Fruit fly (Drosophila melanogaster) whole organism, embryonic: ENCODE results near the gene CG12123.
A peak's percentile ranks its signal among the peaks of the same experiment; 100 is the strongest.

ENCODE experiments used
- Bgb ChIP-seq: fragments of 200-800 bp; sonication (Bioruptor generic); IDR thresholded peaks from 2 replicates; pipeline ENCODE4 v1.3.6; 2022; ENCODE audit warnings: missing biosample characterization, missing genetic modification characterization; ENCODE audit not compliant: partially characterized antibody
- CG10321 ChIP-seq: fragments of 200-800 bp; sonication (Bioruptor generic); IDR thresholded peaks from 2 replicates; pipeline ENCODE4 v1.3.6; 2022; ENCODE audit warnings: missing biosample characterization, missing genetic modification characterization
- CG10979 ChIP-seq: fragments of 200-800 bp; sonication (Bioruptor generic); optimal IDR thresholded peaks from 2 replicates; lab custom pipeline; 2018; ENCODE audit warnings: missing biosample characterization, mild to moderate bottlenecking, missing genetic modification characterization, moderate library complexity
- CG11398 ChIP-seq: fragments of 200-800 bp; sonication (Bioruptor generic); optimal IDR thresholded peaks from 2 replicates; lab custom pipeline; 2016; ENCODE audit warnings: missing biosample characterization, missing genetic modification characterization
- CG11456 ChIP-seq: fragments of 200-800 bp; sonication (Bioruptor generic); IDR thresholded peaks from 3 replicates; pipeline ENCODE4 v1.3.6; 2022; ENCODE audit warnings: missing biosample characterization, missing genetic modification characterization
- CG12071 ChIP-seq: fragments of 200-800 bp; sonication (Bioruptor generic); optimal IDR thresholded peaks from 3 replicates; lab custom pipeline; 2018; ENCODE audit warnings: missing biosample characterization, mild to moderate bottlenecking, missing genetic modification characterization
- CG15269 ChIP-seq: fragments of 200-800 bp; sonication (Bioruptor generic); optimal IDR thresholded peaks from 2 replicates; lab custom pipeline; 2018; ENCODE audit warnings: missing biosample characterization, mild to moderate bottlenecking, missing genetic modification characterization, moderate library complexity
- CG17829 ChIP-seq: fragments of 200-800 bp; optimal IDR thresholded peaks from 2 replicates; lab custom pipeline; 2019; ENCODE audit warnings: missing biosample characterization, mild to moderate bottlenecking, missing genetic modification characterization, moderate library complexity
- CG17912 ChIP-seq: fragments of 200-800 bp; sonication (Bioruptor generic); optimal IDR thresholded peaks from 2 replicates; lab custom pipeline; 2018; ENCODE audit warnings: missing biosample characterization, mild to moderate bottlenecking, missing genetic modification characterization
- CG1792 ChIP-seq: fragments of 200-800 bp; sonication (Bioruptor generic); optimal IDR thresholded peaks from 2 replicates; lab custom pipeline; 2016; ENCODE audit warnings: missing biosample characterization, missing genetic modification characterization
- CG4404 ChIP-seq: fragments of 200-800 bp; sonication (Bioruptor generic); IDR thresholded peaks from 2 replicates; pipeline ENCODE4 v1.3.6; 2022; ENCODE audit warnings: missing biosample characterization, missing genetic modification characterization
- CG8359 ChIP-seq: fragments of 200-800 bp; sonication (Bioruptor generic); optimal IDR thresholded peaks from 2 replicates; lab custom pipeline; 2017; ENCODE audit warnings: missing biosample characterization, mild to moderate bottlenecking, missing genetic modification characterization, borderline replicate concordance
- CG9932 ChIP-seq: fragments of 200-800 bp; sonication (Bioruptor generic); IDR thresholded peaks from 2 replicates; pipeline ENCODE4 v1.3.6; 2022; ENCODE audit warnings: missing biosample characterization, missing genetic modification characterization
- CrebB ChIP-seq: fragments of 200-800 bp; sonication (Bioruptor generic); optimal IDR thresholded peaks from 3 replicates; lab custom pipeline; 2018; ENCODE audit warnings: missing biosample characterization, mild to moderate bottlenecking, missing genetic modification characterization
- Deaf1 ChIP-seq: fragments of 200-800 bp; optimal IDR thresholded peaks from 3 replicates; lab custom pipeline; 2019; ENCODE audit warnings: missing biosample characterization, mild to moderate bottlenecking, missing genetic modification characterization, moderate library complexity
- Dek ChIP-seq: fragments of 200-800 bp; sonication (Bioruptor generic); optimal IDR thresholded peaks from 3 replicates; lab custom pipeline; 2019; ENCODE audit warnings: missing biosample characterization, mild to moderate bottlenecking, missing genetic modification characterization, moderate library complexity
- Doc2 ChIP-seq: fragments of 200-800 bp; sonication (Bioruptor generic); IDR thresholded peaks from 2 replicates; pipeline ENCODE4 v1.3.6; 2022; ENCODE audit warnings: missing biosample characterization, missing genetic modification characterization
- HLH4C ChIP-seq: fragments of 200-800 bp; sonication (Bioruptor generic); IDR thresholded peaks from 3 replicates; pipeline ENCODE4 v1.3.6; 2022; ENCODE audit warnings: missing biosample characterization, missing genetic modification characterization; ENCODE audit not compliant: partially characterized antibody
- Hr39 ChIP-seq: fragments of >200 bp; optimal IDR thresholded peaks from 2 replicates; lab custom pipeline; 2017
- Jarid2 ChIP-seq: fragments of 200-800 bp; sonication (Bioruptor generic); optimal IDR thresholded peaks from 3 replicates; lab custom pipeline; 2017; ENCODE audit warnings: mild to moderate bottlenecking, missing biosample characterization, missing genetic modification reagents, missing genetic modification characterization
- MTF-1 ChIP-seq: fragments of 200-800 bp; sonication (Bioruptor generic); optimal IDR thresholded peaks from 2 replicates; lab custom pipeline; 2018; ENCODE audit warnings: missing biosample characterization, mild to moderate bottlenecking, missing genetic modification characterization, borderline replicate concordance
- NC2α ChIP-seq: fragments of 200-800 bp; sonication (Bioruptor generic); optimal IDR thresholded peaks from 2 replicates; lab custom pipeline; 2016; ENCODE audit warnings: missing biosample characterization, missing genetic modification characterization
- Nf-YA ChIP-seq: fragments of 200-800 bp; sonication (Bioruptor generic); IDR thresholded peaks from 2 replicates; pipeline ENCODE4 v1.3.6; 2022; ENCODE audit warnings: missing biosample characterization, missing genetic modification characterization
- Spps ChIP-seq: fragments of 200-800 bp; sonication (Bioruptor generic); optimal IDR thresholded peaks from 2 replicates; lab custom pipeline; 2018; ENCODE audit warnings: missing biosample characterization, mild to moderate bottlenecking, missing genetic modification characterization
- Stat92E ChIP-seq, 3 experiments: fragments of >200 bp in 2 of 3; fragments of 200-800 bp in 1 of 3; sonication (Bioruptor generic) in 1 of 3; optimal IDR thresholded peaks; 2 replicates each; lab custom pipeline; 2017 to 2019; ENCODE audit warnings: missing biosample characterization in 3 of 3, missing genetic modification characterization in 3 of 3, mild to moderate bottlenecking in 1 of 3, moderate library complexity in 1 of 3
- Trl ChIP-seq, 3 experiments: fragments of >200 bp in 2 of 3; fragments of 200-800 bp in 1 of 3; sonication (Bioruptor generic) in 1 of 3; optimal IDR thresholded peaks; 2 replicates in 1 of 3; 3 replicates in 2 of 3; lab custom pipeline; 2016 to 2017; ENCODE audit warnings: missing biosample characterization in 1 of 3, missing genetic modification characterization in 1 of 3
- Xrp1 ChIP-seq: fragments of 200-800 bp; sonication (Bioruptor generic); IDR thresholded peaks from 2 replicates; pipeline ENCODE4 v1.3.6; 2022; ENCODE audit warnings: missing biosample characterization, missing genetic modification characterization
- corto ChIP-seq: fragments of 200-800 bp; sonication (Bioruptor generic); optimal IDR thresholded peaks from 2 replicates; lab custom pipeline; 2016; ENCODE audit warnings: missing biosample characterization, mild to moderate bottlenecking, missing genetic modification characterization, moderate library complexity
- croc ChIP-seq: fragments of 200-800 bp; sonication (Bioruptor generic); conservative IDR thresholded peaks from 3 replicates; pipeline ENCODE4 v1.3.6; 2022; ENCODE audit warnings: missing biosample characterization, missing genetic modification characterization
- crol ChIP-seq: fragments of 200-800 bp; sonication (Bioruptor generic); IDR thresholded peaks from 2 replicates; pipeline ENCODE4 v1.3.6; 2022; ENCODE audit warnings: missing biosample characterization, missing genetic modification characterization
- dimm ChIP-seq: fragments of 200-800 bp; sonication (Bioruptor generic); IDR thresholded peaks from 2 replicates; pipeline ENCODE4 v1.3.6; 2022; ENCODE audit warnings: missing biosample characterization, missing genetic modification characterization
- disco-r ChIP-seq: fragments of 200-800 bp; sonication (Bioruptor generic); optimal IDR thresholded peaks from 2 replicates; lab custom pipeline; 2016; ENCODE audit warnings: missing biosample characterization, missing genetic modification characterization
- dysf ChIP-seq: fragments of 200-800 bp; sonication (Bioruptor generic); IDR thresholded peaks from 3 replicates; pipeline ENCODE4 v1.3.6; 2022; ENCODE audit warnings: missing biosample characterization, missing genetic modification characterization
- ewg ChIP-seq: fragments of 200-800 bp; sonication (Bioruptor generic); optimal IDR thresholded peaks from 3 replicates; lab custom pipeline; 2017; ENCODE audit warnings: mild to moderate bottlenecking, missing biosample characterization, missing genetic modification reagents, missing genetic modification characterization
- grau ChIP-seq: fragments of 200-800 bp; optimal IDR thresholded peaks from 3 replicates; lab custom pipeline; 2019; ENCODE audit warnings: missing biosample characterization, mild to moderate bottlenecking, missing genetic modification characterization, moderate library complexity
- gsb ChIP-seq: fragments of 200-800 bp; sonication (Bioruptor generic); IDR thresholded peaks from 2 replicates; pipeline ENCODE4 v1.3.6; 2022; ENCODE audit warnings: missing biosample characterization, missing genetic modification characterization
- hkb ChIP-seq, 2 experiments: fragments of 200-800 bp in 1 of 2; fragments of >200 bp in 1 of 2; sonication (Bioruptor generic) in 1 of 2; IDR thresholded peaks in 1 of 2; optimal IDR thresholded peaks in 1 of 2; 2 replicates each; pipeline versions ENCODE4 v1.3.6 to Lab custom; 2017 to 2022; ENCODE audit warnings: missing biosample characterization in 1 of 2, missing genetic modification characterization in 1 of 2
- ind ChIP-seq: fragments of 200-800 bp; sonication (Bioruptor generic); optimal IDR thresholded peaks from 3 replicates; lab custom pipeline; 2016; ENCODE audit warnings: missing biosample characterization, missing genetic modification characterization
- jigr1 ChIP-seq: fragments of 200-800 bp; sonication (Bioruptor generic); IDR thresholded peaks from 3 replicates; pipeline ENCODE4 v1.3.6; 2022; ENCODE audit warnings: missing biosample characterization, missing genetic modification characterization
- kah ChIP-seq: fragments of 200-800 bp; sonication (Bioruptor generic); optimal IDR thresholded peaks from 2 replicates; lab custom pipeline; 2018; ENCODE audit warnings: missing biosample characterization, mild to moderate bottlenecking, missing genetic modification characterization
- mam ChIP-seq: fragments of 200-800 bp; sonication (Bioruptor generic); optimal IDR thresholded peaks from 3 replicates; lab custom pipeline; 2016; ENCODE audit warnings: missing biosample characterization, missing genetic modification characterization
- oc ChIP-seq: fragments of 200-800 bp; sonication (Bioruptor generic); optimal IDR thresholded peaks from 2 replicates; lab custom pipeline; 2018; ENCODE audit warnings: missing biosample characterization, mild to moderate bottlenecking, missing genetic modification characterization, moderate library complexity
- onecut ChIP-seq: fragments of 200-800 bp; sonication (Bioruptor generic); IDR thresholded peaks from 2 replicates; pipeline ENCODE4 v1.3.6; 2022; ENCODE audit warnings: missing biosample characterization, missing genetic modification characterization
- otp ChIP-seq: fragments of 200-800 bp; sonication (Bioruptor generic); IDR thresholded peaks from 3 replicates; pipeline ENCODE4, ENCODE4 v1.3.6; 2022; ENCODE audit warnings: missing biosample characterization, missing genetic modification characterization
- schlank ChIP-seq: fragments of 200-800 bp; sonication (Bioruptor generic); optimal IDR thresholded peaks from 2 replicates; lab custom pipeline; 2018; ENCODE audit warnings: missing biosample characterization, mild to moderate bottlenecking, missing genetic modification characterization
- stc ChIP-seq: fragments of 200-800 bp; sonication (Bioruptor generic); IDR thresholded peaks from 2 replicates; pipeline ENCODE4 v1.3.6; 2022; ENCODE audit warnings: missing biosample characterization, missing genetic modification characterization
- sug ChIP-seq: fragments of 200-800 bp; optimal IDR thresholded peaks from 2 replicates; lab custom pipeline; 2019; ENCODE audit warnings: missing biosample characterization, mild to moderate bottlenecking, missing genetic modification characterization, moderate library complexity
- tgo ChIP-seq: fragments of 200-800 bp; sonication (Bioruptor generic); IDR thresholded peaks from 3 replicates; pipeline ENCODE4 v1.3.6; 2022; ENCODE audit warnings: missing biosample characterization, missing genetic modification characterization
- toy ChIP-seq: fragments of 200-800 bp; sonication (Bioruptor generic); IDR thresholded peaks from 2 replicates; pipeline ENCODE4 v1.3.6; 2022; ENCODE audit warnings: missing biosample characterization, missing genetic modification characterization
- z ChIP-seq: fragments of 200-800 bp; sonication (Bioruptor generic); IDR thresholded peaks from 3 replicates; pipeline ENCODE4 v1.3.6; 2022; ENCODE audit warnings: missing biosample characterization, missing genetic modification characterization

The CG12123 gene

dm6 chrX:8411532-8411960, 30.6 kb downstream of the CG12123 start, which contains the start of gene lawc (continued):
- no peak for TF ChIP-seq ewg (GFP tag; lab: Kevin White, UChicago)
- TF ChIP-seq hkb (optimal IDR thresholded peaks at IDR 0.05; lab: Kevin White, UChicago) = no peak
- peak; percentile 64 for TF ChIP-seq hkb (GFP tag; IDR thresholded peaks at IDR 0.05; lab: Robert Waterston, UW)
- peak; percentile 61 for TF ChIP-seq CG9932 (GFP tag; lab: Robert Waterston, UW)
- no peak for TF ChIP-seq CG11398 (GFP tag; lab: Kevin White, UChicago)
- TF ChIP-seq Trl (optimal IDR thresholded peaks at IDR 0.05; lab: Kevin White, UChicago) = peak; percentile 75 to 87
- peak; percentile 19 for TF ChIP-seq Trl (GFP tag; optimal IDR thresholded peaks at IDR 0.05; lab: Kevin White, UChicago)
- TF ChIP-seq otp (GFP tag; lab: Robert Waterston, UW) = peak; percentile 17; the same call in 1 of the 3 replicates
- peak; percentile 54 for TF ChIP-seq CG17829
- no peak for TF ChIP-seq Hr39 (lab: Kevin White, UChicago)
- TF ChIP-seq Bgb (GFP tag; lab: Robert Waterston, UW) = peak; percentile 56; the same call in 1 of the 2 replicates
- no peak for TF ChIP-seq Doc2 (GFP tag; lab: Robert Waterston, UW)
- peak; percentile 81 for TF ChIP-seq CrebB
- TF ChIP-seq Deaf1 = peak; percentile 68
- TF ChIP-seq crol (GFP tag; lab: Robert Waterston, UW) = peak; percentile 93
- TF ChIP-seq Dek (tag; lab: Kevin White, UChicago) = no peak
- TF ChIP-seq mam = no peak
- peak; percentile 45 for TF ChIP-seq kah (GFP tag; lab: Kevin White, UChicago)
- TF ChIP-seq Nf-YA (GFP tag; lab: Robert Waterston, UW) = peak; percentile 11; the same call in 1 of the 2 replicates
- no peak for TF ChIP-seq dimm
- TF ChIP-seq CG10979 (tag; lab: Kevin White, UChicago) = peak; percentile 1
- peak; percentile 82 for TF ChIP-seq Jarid2
- no peak for TF ChIP-seq toy (GFP tag; lab: Robert Waterston, UW)
- no peak for TF ChIP-seq CG1792 (GFP tag; lab: Kevin White, UChicago)
- no peak for TF ChIP-seq ind
- peak in 1 of 3 experiments; percentile 36 for TF ChIP-seq Stat92E (GFP tag; optimal IDR thresholded peaks at IDR 0.05; lab: Kevin White, UChicago)
- TF ChIP-seq sug (tag; lab: Kevin White, UChicago) = peak; percentile 32
- peak; percentile 85 for TF ChIP-seq onecut (GFP tag; lab: Robert Waterston, UW)
- no peak for TF ChIP-seq z (GFP tag; lab: Robert Waterston, UW)
- peak; percentile 39; the same call in 1 of the 3 replicates for TF ChIP-seq dysf
- TF ChIP-seq NC2α (GFP tag; lab: Kevin White, UChicago) = no peak
- no peak for TF ChIP-seq croc (GFP tag; lab: Robert Waterston, UW)
- TF ChIP-seq schlank (tag; lab: Kevin White, UChicago) = no peak
- TF ChIP-seq oc (tag; lab: Kevin White, UChicago) = peak; percentile 23
- TF ChIP-seq MTF-1 (GFP tag; lab: Kevin White, UChicago) = peak; percentile 34
- no peak for TF ChIP-seq CG4404 (GFP tag; lab: Robert Waterston, UW)
- TF ChIP-seq tgo = no peak
- TF ChIP-seq stc (GFP tag; lab: Robert Waterston, UW) = peak; percentile 35; the same call in 1 of the 2 replicates
- TF ChIP-seq CG10321 (GFP tag; lab: Robert Waterston, UW) = peak; percentile 49
- no peak for TF ChIP-seq CG17912 (GFP tag; lab: Kevin White, UChicago)
- peak; percentile 36 for TF ChIP-seq grau
- peak; percentile 45 for TF ChIP-seq Xrp1
- TF ChIP-seq CG8359 = peak; percentile 27
- TF ChIP-seq disco-r = no peak
- peak; percentile 13; the same call in 1 of the 3 replicates for TF ChIP-seq HLH4C (GFP tag; lab: Robert Waterston, UW)
- peak; percentile 12 for TF ChIP-seq CG15269
- TF ChIP-seq jigr1 (GFP tag; lab: Robert Waterston, UW) = no peak
- TF ChIP-seq CG12071 (GFP tag; lab: Kevin White, UChicago) = peak; percentile 62
- TF ChIP-seq CG11456 (GFP tag; lab: Robert Waterston, UW) = no peak
- no peak for TF ChIP-seq Spps
- TF ChIP-seq corto = peak; percentile 63
- peak; percentile 53 for TF ChIP-seq gsb (GFP tag; lab: Robert Waterston, UW)
